Worm (Caenorhabditis elegans): ENCODE results near the gene R10E12.2.

DNA sequence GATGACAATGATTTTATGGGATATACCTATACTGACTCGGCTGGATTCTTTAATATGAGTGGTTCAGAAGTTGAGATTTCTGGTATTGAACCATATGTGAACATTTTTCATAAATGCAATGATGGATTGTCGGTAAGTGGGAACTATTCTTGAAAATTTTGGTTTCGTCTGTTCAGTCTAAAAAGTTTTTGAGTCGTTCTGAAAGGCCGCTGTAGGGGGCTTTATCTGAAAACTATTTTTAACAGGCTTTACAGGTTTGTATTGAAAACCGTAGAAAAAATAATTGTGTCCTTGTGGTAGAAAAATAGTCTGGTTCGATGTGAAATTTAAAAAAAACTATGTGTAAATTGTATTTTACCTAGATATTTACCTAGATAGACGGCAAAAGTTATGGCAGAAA, 44.1 kb downstream of the R10E12.2 start:
- TF ChIP-seq flt-1 (GFP tag; IDR thresholded peaks at IDR 0.05): no peak
- no peak for TF ChIP-seq ztf-23 (GFP tag; IDR thresholded peaks at IDR 0.05)
- no peak for TF ChIP-seq T22C8.4 (GFP tag; IDR thresholded peaks at IDR 0.05)
- TF ChIP-seq cog-1 (tag; optimal IDR thresholded peaks at IDR 0.05): no peak
- no peak for TF ChIP-seq tab-1 (GFP tag; IDR thresholded peaks at IDR 0.05)
- TF ChIP-seq med-1 (GFP tag; optimal IDR thresholded peaks at IDR 0.05; ENCODE audit: insufficient read depth): no peak
